Worm (Caenorhabditis elegans) whole organism, L1 larva: ENCODE measurements around the gene Y41D4A.7.
A peak's percentile ranks its signal among the peaks of the same experiment; 100 is the strongest.

Source experiments
- C16A3.4 ChIP-seq: fragments of 150-350 bp; optimal IDR thresholded peaks from 2 replicates; lab custom pipeline; 2014; ENCODE audit warnings: missing biosample characterization, missing genetic modification characterization
- F16B12.6 ChIP-seq: fragments of 150-350 bp; optimal IDR thresholded peaks from 2 replicates; lab custom pipeline; 2014; ENCODE audit warnings: missing biosample characterization, missing genetic modification characterization
- Y116A8C.19 ChIP-seq: sonication (generic microtip); optimal IDR thresholded peaks from 2 replicates; lab custom pipeline; 2016; ENCODE audit warnings: missing compliant biosample characterization, missing genetic modification characterization, borderline replicate concordance
- ama-1 ChIP-seq: fragments of 150-350 bp; optimal IDR thresholded peaks from 2 replicates; lab custom pipeline; 2014
- ceh-8 ChIP-seq: fragments of 200-800 bp; sonication (Bioruptor generic); optimal IDR thresholded peaks from 2 replicates; lab custom pipeline; 2018; ENCODE audit warnings: mild to moderate bottlenecking, missing genetic modification characterization, moderate library complexity, missing compliant biosample characterization
- ceh-90 ChIP-seq: sonication (generic microtip); optimal IDR thresholded peaks from 2 replicates; lab custom pipeline; 2016; ENCODE audit warnings: missing genetic modification characterization, missing compliant biosample characterization
- dpl-1 ChIP-seq, 3 experiments: fragments of 150-350 bp in 2 of 3; sonication (generic microtip) in 1 of 3; optimal IDR thresholded peaks; 2 replicates each; lab custom pipeline; 2014 to 2017; ENCODE audit warnings: missing biosample characterization in 3 of 3, missing genetic modification characterization in 3 of 3, missing genetic modification reagents in 3 of 3
- dsc-1 ChIP-seq: sonication (generic microtip); optimal IDR thresholded peaks from 2 replicates; lab custom pipeline; 2016; ENCODE audit warnings: mild to moderate bottlenecking, missing genetic modification characterization, missing compliant biosample characterization
- efl-1 ChIP-seq, 4 experiments: fragments of 150-350 bp; optimal IDR thresholded peaks in 3 of 4; peaks in 1 of 4; 1 replicate in 1 of 4; 2 replicates in 3 of 4; lab custom pipeline; 2014; ENCODE audit warnings: missing biosample characterization in 2 of 4, missing genetic modification characterization in 2 of 4, missing genetic modification reagents in 2 of 4
- efl-3 ChIP-seq: fragments of 200-800 bp; sonication (Bioruptor generic); optimal IDR thresholded peaks from 2 replicates; lab custom pipeline; 2018; ENCODE audit warnings: mild to moderate bottlenecking, missing genetic modification characterization, missing compliant biosample characterization
- fkh-4 ChIP-seq: sonication (generic microtip); optimal IDR thresholded peaks from 2 replicates; lab custom pipeline; 2016; ENCODE audit warnings: missing compliant biosample characterization, missing genetic modification characterization, borderline replicate concordance
- fkh-8 ChIP-seq: sonication (generic microtip); optimal IDR thresholded peaks from 2 replicates; lab custom pipeline; 2016; ENCODE audit warnings: mild to moderate bottlenecking, missing genetic modification characterization, missing compliant biosample characterization
- hlh-4 ChIP-seq: sonication (generic microtip); optimal IDR thresholded peaks from 2 replicates; lab custom pipeline; 2016; ENCODE audit warnings: mild to moderate bottlenecking, missing genetic modification characterization, missing compliant biosample characterization
- isw-1 ChIP-seq: fragments of 200-800 bp; sonication (Bioruptor generic); IDR thresholded peaks from 2 replicates; pipeline ENCODE4 v1.3.6; 2022; ENCODE audit warnings: missing genetic modification characterization, missing compliant biosample characterization
- jun-1 ChIP-seq: fragments of 150-350 bp; optimal IDR thresholded peaks from 2 replicates; lab custom pipeline; 2014; ENCODE audit warnings: missing biosample characterization, missing genetic modification reagents, missing genetic modification characterization
- lin-13 ChIP-seq: fragments of 150-350 bp; optimal IDR thresholded peaks from 2 replicates; lab custom pipeline; 2014; ENCODE audit warnings: missing biosample characterization, missing genetic modification reagents, missing genetic modification characterization
- lin-35 ChIP-seq, 2 experiments: fragments of 150-350 bp; optimal IDR thresholded peaks; 2 replicates each; lab custom pipeline; 2014; ENCODE audit warnings: missing biosample characterization in 2 of 2, missing genetic modification characterization in 2 of 2, missing genetic modification reagents in 2 of 2
- lir-3 ChIP-seq: sonication (generic microtip); optimal IDR thresholded peaks from 2 replicates; lab custom pipeline; 2016; ENCODE audit warnings: mild to moderate bottlenecking, missing genetic modification characterization, moderate library complexity, missing compliant biosample characterization; ENCODE audit not compliant: poor library complexity
- lsy-2 ChIP-seq, 2 experiments: fragments of 150-350 bp; optimal IDR thresholded peaks; 2 replicates each; lab custom pipeline; 2014; ENCODE audit warnings: missing biosample characterization in 2 of 2, missing genetic modification characterization in 2 of 2
- mef-2 ChIP-seq: fragments of 150-350 bp; optimal IDR thresholded peaks from 2 replicates; lab custom pipeline; 2014; ENCODE audit warnings: missing biosample characterization, missing genetic modification characterization
- nhr-11 ChIP-seq: fragments of 150-350 bp; optimal IDR thresholded peaks from 2 replicates; lab custom pipeline; 2014; ENCODE audit warnings: missing biosample characterization, missing genetic modification characterization
- nhr-12 ChIP-seq: sonication (generic microtip); optimal IDR thresholded peaks from 2 replicates; lab custom pipeline; 2017; ENCODE audit warnings: missing biosample characterization, missing genetic modification characterization
- nhr-19 ChIP-seq: fragments of 200-800 bp; sonication (Bioruptor generic); conservative IDR thresholded peaks from 2 replicates; pipeline ENCODE4 v1.3.6; 2022; ENCODE audit warnings: missing genetic modification characterization, missing compliant biosample characterization
- nhr-20 ChIP-seq: sonication (generic microtip); optimal IDR thresholded peaks from 2 replicates; lab custom pipeline; 2016; ENCODE audit warnings: mild to moderate bottlenecking, missing genetic modification characterization, missing compliant biosample characterization
- nhr-237 ChIP-seq: fragments of 150-350 bp; optimal IDR thresholded peaks from 2 replicates; lab custom pipeline; 2014; ENCODE audit warnings: missing biosample characterization, missing genetic modification characterization
- nhr-47 ChIP-seq: sonication (generic microtip); optimal IDR thresholded peaks from 2 replicates; lab custom pipeline; 2016; ENCODE audit warnings: mild to moderate bottlenecking, missing genetic modification characterization, moderate library complexity, missing compliant biosample characterization
- nhr-76 ChIP-seq: sonication (generic microtip); optimal IDR thresholded peaks from 2 replicates; lab custom pipeline; 2017; ENCODE audit warnings: missing biosample characterization, missing genetic modification characterization
- nhr-84 ChIP-seq: sonication (generic microtip); optimal IDR thresholded peaks from 2 replicates; lab custom pipeline; 2017; ENCODE audit warnings: missing biosample characterization, missing genetic modification characterization
- nhr-90 ChIP-seq: sonication (generic microtip); optimal IDR thresholded peaks from 2 replicates; lab custom pipeline; 2016; ENCODE audit warnings: mild to moderate bottlenecking, missing genetic modification characterization, missing compliant biosample characterization; ENCODE audit not compliant: poor library complexity
- pag-3 ChIP-seq: sonication (generic microtip); optimal IDR thresholded peaks from 2 replicates; lab custom pipeline; 2017; ENCODE audit warnings: missing genetic modification characterization, mild to moderate bottlenecking, missing compliant biosample characterization, antibody characterized with exemption, borderline replicate concordance; ENCODE audit not compliant: insufficient read depth
- pax-3 ChIP-seq: fragments of 200-800 bp; sonication (Bioruptor generic); optimal IDR thresholded peaks from 2 replicates; lab custom pipeline; 2018; ENCODE audit warnings: mild to moderate bottlenecking, missing genetic modification characterization, moderate library complexity, missing compliant biosample characterization
- snpc-4 ChIP-seq: fragments of 150-350 bp; optimal IDR thresholded peaks from 2 replicates; lab custom pipeline; 2014; ENCODE audit warnings: missing biosample characterization, missing genetic modification characterization
- sox-4 ChIP-seq: sonication (generic microtip); optimal IDR thresholded peaks from 2 replicates; lab custom pipeline; 2016; ENCODE audit warnings: missing genetic modification characterization, missing compliant biosample characterization
- sup-37 ChIP-seq: fragments of 200-800 bp; sonication (Bioruptor generic); optimal IDR thresholded peaks from 2 replicates; lab custom pipeline; 2018; ENCODE audit warnings: mild to moderate bottlenecking, missing genetic modification characterization, missing compliant biosample characterization
- swsn-7 ChIP-seq: sonication (generic microtip); optimal IDR thresholded peaks from 2 replicates; lab custom pipeline; 2016; ENCODE audit warnings: missing genetic modification characterization, missing compliant biosample characterization
- unc-130 ChIP-seq: fragments of 150-350 bp; optimal IDR thresholded peaks from 2 replicates; lab custom pipeline; 2017; ENCODE audit warnings: missing biosample characterization, missing genetic modification characterization, inconsistent platforms
- unc-86 ChIP-seq: sonication (generic microtip); optimal IDR thresholded peaks from 2 replicates; lab custom pipeline; 2016; ENCODE audit warnings: missing genetic modification characterization, missing compliant biosample characterization
- unc-98 ChIP-seq: fragments of 200-800 bp; sonication (Bioruptor generic); IDR thresholded peaks from 2 replicates; pipeline ENCODE4 v1.3.6; 2022; ENCODE audit warnings: missing genetic modification characterization, missing compliant biosample characterization
- vab-15 ChIP-seq: sonication (generic microtip); optimal IDR thresholded peaks from 2 replicates; lab custom pipeline; 2017; ENCODE audit warnings: missing genotype, mild to moderate bottlenecking, missing genetic modification characterization, missing compliant biosample characterization
- xbp-1 ChIP-seq: sonication (generic microtip); optimal IDR thresholded peaks from 2 replicates; lab custom pipeline; 2016; ENCODE audit warnings: missing genetic modification characterization, missing compliant biosample characterization
- zag-1 ChIP-seq: fragments of 150-350 bp; optimal IDR thresholded peaks from 2 replicates; lab custom pipeline; 2014; ENCODE audit warnings: missing biosample characterization, missing genetic modification characterization
- zip-4 ChIP-seq: fragments of 200-800 bp; sonication (Bioruptor generic); optimal IDR thresholded peaks from 2 replicates; lab custom pipeline; 2018; ENCODE audit warnings: mild to moderate bottlenecking, missing genetic modification characterization, moderate library complexity, missing compliant biosample characterization
- ztf-11 ChIP-seq, 2 experiments: sonication (generic microtip); optimal IDR thresholded peaks; 2 replicates each; lab custom pipeline; 2016 to 2017; ENCODE audit warnings: missing genetic modification characterization in 2 of 2, missing biosample characterization in 1 of 2, missing compliant biosample characterization in 1 of 2
- ztf-4 ChIP-seq: fragments of 150-350 bp; optimal IDR thresholded peaks from 2 replicates; lab custom pipeline; 2014; ENCODE audit warnings: missing biosample characterization, missing genetic modification characterization

The Y41D4A.7 gene

DNA sequence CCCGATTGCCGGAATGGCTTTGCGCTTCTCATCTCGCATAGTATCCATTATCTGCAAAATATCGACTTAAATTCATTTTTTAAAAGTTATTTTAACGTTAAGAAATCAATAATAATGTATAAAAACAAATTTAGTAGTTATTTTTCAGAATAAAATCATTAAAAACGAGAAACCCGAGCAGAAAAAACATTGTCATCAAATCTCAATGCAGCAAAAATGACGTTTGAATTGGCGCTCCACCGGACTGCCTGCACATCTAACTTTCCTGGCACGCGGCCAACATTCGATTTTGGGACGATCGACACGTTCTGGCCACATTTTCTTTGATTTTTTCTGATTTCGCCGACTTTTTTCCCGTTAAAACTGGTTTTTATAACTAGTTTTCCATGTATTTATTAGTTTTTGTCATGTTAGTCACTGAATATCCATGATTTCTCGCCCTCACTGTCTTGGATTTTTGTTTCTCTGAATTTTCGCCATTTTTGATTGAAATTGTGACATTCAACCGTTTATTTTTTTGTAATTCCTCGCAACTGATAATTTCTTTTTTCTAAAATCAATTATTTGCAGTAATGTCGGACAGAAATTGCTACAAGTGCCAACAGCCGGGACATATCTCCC is 51.6 kb downstream of the Y41D4A.7 start, which contains the start of the genes pbs-1 and K08D12.3 (continued):
- peak; percentile 39 for TF ChIP-seq F16B12.6 (tag; lab: Kevin White, UChicago)
- TF ChIP-seq sox-4 (tag; lab: Kevin White, UChicago) = no peak
- peak; percentile 66 for TF ChIP-seq ztf-4 (tag; lab: Kevin White, UChicago)
- TF ChIP-seq nhr-20 (tag; lab: Kevin White, UChicago) = peak; percentile 81
- TF ChIP-seq ceh-8 = no peak
- peak; percentile 52 for TF ChIP-seq snpc-4 (tag; lab: Kevin White, UChicago)
- peak; percentile 61 for TF ChIP-seq pax-3 (tag; lab: Kevin White, UChicago)
- TF ChIP-seq Y116A8C.19 (tag; lab: Kevin White, UChicago) = no peak
- peak; percentile 84 for TF ChIP-seq nhr-90
- TF ChIP-seq jun-1 (tag; lab: Kevin White, UChicago) = peak; percentile 66
- TF ChIP-seq nhr-19 (GFP tag; lab: Robert Waterston, UW) = peak; percentile 88
- no peak for TF ChIP-seq sup-37
- TF ChIP-seq unc-98 = no peak; the same call in 1 of the 2 replicates
- TF ChIP-seq C16A3.4 (tag; lab: Kevin White, UChicago) = peak; percentile 85
- no peak for TF ChIP-seq ztf-11 (tag; optimal IDR thresholded peaks at IDR 0.05; lab: Kevin White, UChicago)
- TF ChIP-seq nhr-76 (tag; lab: Kevin White, UChicago) = no peak
- TF ChIP-seq ceh-90 (tag; lab: Kevin White, UChicago) = no peak
- no peak for TF ChIP-seq ama-1 (lab: Kevin White, UChicago)
- no peak for TF ChIP-seq zag-1 (tag; lab: Kevin White, UChicago)
- peak; percentile 50 for TF ChIP-seq nhr-11 (tag; lab: Kevin White, UChicago)
- peak; percentile 87 for TF ChIP-seq lin-13 (GFP tag; lab: Kevin White, UChicago)
- TF ChIP-seq dpl-1 (GFP tag; optimal IDR thresholded peaks at IDR 0.05; lab: Kevin White, UChicago) = peak; percentile 89 to 93 (median 92)
- peak; percentile 63 for TF ChIP-seq isw-1 (GFP tag; lab: Robert Waterston, UW)
- peak; percentile 87 for TF ChIP-seq nhr-47
- TF ChIP-seq hlh-4 = no peak
- peak; percentile 70 to 93 for TF ChIP-seq efl-1 (optimal IDR thresholded peaks at IDR 0.05; lab: Kevin White, UChicago)
- peak; percentile 92 to 99 for TF ChIP-seq efl-1 (GFP tag; optimal IDR thresholded peaks at IDR 0.05 in 1 of 2; lab: Kevin White, UChicago)
- no peak for TF ChIP-seq nhr-12 (tag; lab: Kevin White, UChicago)
- TF ChIP-seq nhr-237 (tag; lab: Kevin White, UChicago) = no peak
- TF ChIP-seq fkh-8 (tag; lab: Kevin White, UChicago) = peak; percentile 71
- TF ChIP-seq swsn-7 (tag; lab: Kevin White, UChicago) = peak; percentile 84
- peak; percentile 82 for TF ChIP-seq xbp-1 (tag; lab: Kevin White, UChicago)
- TF ChIP-seq nhr-84 (tag; lab: Kevin White, UChicago) = no peak
- TF ChIP-seq unc-86 (tag; lab: Kevin White, UChicago) = peak; percentile 71
- TF ChIP-seq dsc-1 (tag; lab: Kevin White, UChicago) = peak; percentile 73
- no peak for TF ChIP-seq vab-15 (tag; lab: Kevin White, UChicago)
- no peak for TF ChIP-seq pag-3 (tag; lab: Kevin White, UChicago)
- peak; percentile 94 to 95 for TF ChIP-seq lin-35 (GFP tag; optimal IDR thresholded peaks at IDR 0.05; lab: Kevin White, UChicago)
- TF ChIP-seq zip-4 = peak; percentile 42
- TF ChIP-seq efl-3 (GFP tag; lab: Kevin White, UChicago) = no peak
- no peak for TF ChIP-seq mef-2 (tag; lab: Kevin White, UChicago)
- no peak for TF ChIP-seq fkh-4 (tag; lab: Kevin White, UChicago)
- peak; percentile 88 to 94 for TF ChIP-seq lsy-2 (tag; optimal IDR thresholded peaks at IDR 0.05; lab: Kevin White, UChicago)
- peak; percentile 55 for TF ChIP-seq lir-3 (tag; lab: Kevin White, UChicago)
- peak; percentile 74 for TF ChIP-seq unc-130
